Worm (Caenorhabditis elegans): ENCODE results near the gene erh-1.

ce11 chrV:10592479-10592878, 13.5 kb upstream of the erh-1 start, which contains the start of gene T21C9.9:
- TF ChIP-seq nhr-77 (tag; optimal IDR thresholded peaks at IDR 0.05): no peak
- TF ChIP-seq dpl-1 (GFP tag; optimal IDR thresholded peaks at IDR 0.05): no peak
- TF ChIP-seq unc-130 (tag; optimal IDR thresholded peaks at IDR 0.05): no peak
- TF ChIP-seq lin-13 (GFP tag; optimal IDR thresholded peaks at IDR 0.05): no peak
- TF ChIP-seq aly-2 (tag; optimal IDR thresholded peaks at IDR 0.05): no peak
- TF ChIP-seq efl-1 (optimal IDR thresholded peaks at IDR 0.05): no peak
- no peak for TF ChIP-seq efl-1 (GFP tag; optimal IDR thresholded peaks at IDR 0.05 in 1 of 2)
- no peak for TF ChIP-seq ces-1 (GFP tag; optimal IDR thresholded peaks at IDR 0.05)
- TF ChIP-seq mep-1 (tag; optimal IDR thresholded peaks at IDR 0.05): no peak
- no peak for TF ChIP-seq elt-3 (tag; optimal IDR thresholded peaks at IDR 0.05)
- no peak for TF ChIP-seq lin-39 (tag; optimal IDR thresholded peaks at IDR 0.05)
- no peak for TF ChIP-seq nhr-12 (tag; optimal IDR thresholded peaks at IDR 0.05)

All from whole organism, L1 larva.